Worm (Caenorhabditis elegans) whole organism, young adult: ENCODE measurements around the gene C15H11.11.

Experiments
- C06A6.2 ChIP-seq: fragments of 200-800 bp; sonication (Bioruptor generic); conservative IDR thresholded peaks from 2 replicates; pipeline ENCODE4 v1.3.6; 2022; ENCODE audit warnings: missing genetic modification characterization, missing compliant biosample characterization
- F22D6.2 ChIP-seq: sonication (generic microtip); optimal IDR thresholded peaks from 2 replicates; lab custom pipeline; 2016; ENCODE audit warnings: mild to moderate bottlenecking, missing genetic modification characterization, missing compliant biosample characterization
- F39B2.1 ChIP-seq: fragments of 200-800 bp; sonication (Bioruptor generic); IDR thresholded peaks from 2 replicates; pipeline ENCODE4 v1.3.6; 2022; ENCODE audit warnings: missing genetic modification reagents, missing genetic modification characterization, missing compliant biosample characterization
- F55B11.4 ChIP-seq: sonication (generic microtip); optimal IDR thresholded peaks from 2 replicates; lab custom pipeline; 2016; ENCODE audit warnings: missing compliant biosample characterization, missing genetic modification characterization, borderline replicate concordance; ENCODE audit not compliant: insufficient read depth
- Y95B8A.8 ChIP-seq: fragments of 200-800 bp; sonication (Bioruptor generic); IDR thresholded peaks from 2 replicates; pipeline ENCODE4 v1.3.6; 2022; ENCODE audit warnings: missing genetic modification reagents, missing genetic modification characterization, missing compliant biosample characterization
- aptf-2 ChIP-seq: fragments of 200-800 bp; sonication (Bioruptor generic); conservative IDR thresholded peaks from 2 replicates; pipeline ENCODE4 v1.3.6; 2022; ENCODE audit warnings: missing genetic modification reagents, missing genetic modification characterization, missing compliant biosample characterization
- ceh-58 ChIP-seq: fragments of 200-800 bp; sonication (Bioruptor generic); IDR thresholded peaks from 2 replicates; pipeline ENCODE4 v1.3.6; 2022; ENCODE audit warnings: missing genetic modification characterization, missing compliant biosample characterization
- dox-1 ChIP-seq: fragments of 200-800 bp; sonication (Bioruptor generic); IDR thresholded peaks from 2 replicates; pipeline ENCODE4 v1.3.6; 2022; ENCODE audit warnings: missing genetic modification reagents, missing genetic modification characterization, missing compliant biosample characterization
- fkh-3 ChIP-seq: sonication (generic microtip); optimal IDR thresholded peaks from 2 replicates; lab custom pipeline; 2016; ENCODE audit warnings: mild to moderate bottlenecking, missing genetic modification characterization, missing compliant biosample characterization
- gei-17 ChIP-seq: fragments of 200-800 bp; sonication (Bioruptor generic); optimal IDR thresholded peaks from 2 replicates; lab custom pipeline; 2018; ENCODE audit warnings: mild to moderate bottlenecking, missing genetic modification characterization, missing compliant biosample characterization
- hrde-1 ChIP-seq: sonication (generic microtip); optimal IDR thresholded peaks from 2 replicates; lab custom pipeline; 2016; ENCODE audit warnings: missing genetic modification characterization, mild to moderate bottlenecking, missing compliant biosample characterization, moderate library complexity, missing genotype, missing genetic modification reagents, borderline replicate concordance
- madf-10 ChIP-seq: sonication (generic microtip); optimal IDR thresholded peaks from 2 replicates; lab custom pipeline; 2016; ENCODE audit warnings: mild to moderate bottlenecking, missing genetic modification characterization, missing compliant biosample characterization
- madf-8 ChIP-seq: fragments of 200-800 bp; sonication (Bioruptor generic); conservative IDR thresholded peaks from 2 replicates; pipeline ENCODE4 v1.3.6; 2022; ENCODE audit warnings: missing genetic modification reagents, missing genetic modification characterization, missing compliant biosample characterization
- mel-28 ChIP-seq: sonication (generic microtip); optimal IDR thresholded peaks from 2 replicates; lab custom pipeline; 2016; ENCODE audit warnings: borderline replicate concordance, mild to moderate bottlenecking, missing genetic modification characterization, missing compliant biosample characterization
- nfya-2 ChIP-seq: fragments of 200-800 bp; sonication (Bioruptor generic); IDR thresholded peaks from 2 replicates; pipeline ENCODE4 v1.3.6; 2022; ENCODE audit warnings: missing genetic modification reagents, missing genetic modification characterization, missing compliant biosample characterization
- snpc-1.1 ChIP-seq: sonication (generic microtip); optimal IDR thresholded peaks from 2 replicates; lab custom pipeline; 2017; ENCODE audit warnings: missing genetic modification characterization, mild to moderate bottlenecking, missing compliant biosample characterization, antibody characterized with exemption, moderate library complexity, missing genotype, missing genetic modification reagents; ENCODE audit not compliant: insufficient read depth
- somi-1 ChIP-seq: fragments of 200-800 bp; sonication (Bioruptor generic); optimal IDR thresholded peaks from 2 replicates; lab custom pipeline; 2018; ENCODE audit warnings: mild to moderate bottlenecking, missing genetic modification characterization, missing compliant biosample characterization
- sptf-2 ChIP-seq: fragments of 200-800 bp; sonication (Bioruptor generic); optimal IDR thresholded peaks from 2 replicates; lab custom pipeline; 2018; ENCODE audit warnings: mild to moderate bottlenecking, missing genetic modification characterization, missing compliant biosample characterization
- unc-130 ChIP-seq: sonication (generic microtip); optimal IDR thresholded peaks from 2 replicates; lab custom pipeline; 2016; ENCODE audit warnings: missing genetic modification reagents, missing genetic modification characterization, missing compliant biosample characterization
- ztf-26 ChIP-seq: sonication (generic microtip); optimal IDR thresholded peaks from 2 replicates; lab custom pipeline; 2017; ENCODE audit warnings: missing genetic modification characterization, missing compliant biosample characterization
- ztf-6 ChIP-seq: fragments of 200-800 bp; sonication (Bioruptor generic); IDR thresholded peaks from 2 replicates; pipeline ENCODE4 v1.3.6; 2022; ENCODE audit warnings: missing genetic modification reagents, missing genetic modification characterization, missing compliant biosample characterization

C15H11.11 gene

DNA sequence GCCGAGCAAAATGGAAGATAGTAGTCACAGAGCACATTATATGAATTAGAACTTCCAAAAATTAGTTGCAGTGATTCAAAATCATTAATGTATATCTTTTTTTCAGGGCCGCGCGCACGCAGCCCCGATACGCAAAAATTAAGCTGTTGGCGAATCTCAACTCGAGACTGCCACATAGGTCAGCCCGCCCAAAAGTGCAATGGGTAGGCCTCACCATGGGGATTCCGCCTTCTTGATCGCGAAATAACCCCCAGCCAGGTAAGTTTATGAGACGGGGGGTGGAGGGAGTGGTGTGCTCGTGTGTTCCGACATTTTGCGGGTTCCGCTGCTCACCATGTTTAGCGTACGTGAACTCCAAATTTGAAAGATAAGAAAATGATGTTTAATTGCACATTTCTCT is 47.8 kb downstream of the C15H11.11 start, which contains the start of gene F08H9.3 (continued):
- TF ChIP-seq dox-1 (GFP tag; lab: Robert Waterston, UW) = peak; percentile 84

DNA sequence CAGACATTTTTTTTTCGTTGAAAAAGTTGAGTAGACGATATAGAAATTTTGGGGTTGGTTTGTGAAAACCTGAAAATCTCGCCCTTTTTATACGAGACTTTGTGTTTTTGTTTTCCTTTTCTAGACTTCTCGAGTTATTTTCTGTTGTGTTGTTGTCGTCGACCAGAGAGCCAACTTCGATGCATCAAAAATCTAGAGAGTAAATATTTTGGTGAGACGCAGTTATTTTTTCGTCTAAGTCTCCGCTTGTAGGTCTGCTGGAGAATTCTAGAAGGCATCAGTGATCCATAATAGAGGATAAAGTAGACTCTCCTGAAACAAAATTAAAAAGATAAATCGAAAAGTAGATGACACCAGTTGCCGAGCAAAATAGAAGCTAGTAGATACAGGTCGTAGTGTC is 49.1 kb downstream of the C15H11.11 start, which contains the start of gene F08H9.4:
Gene F08H9.4 (minus strand): TSS at position 61 of the 400 bp plus-strand sequence.
- TF ChIP-seq fkh-3 (tag; lab: Kevin White, UChicago) = no peak
- TF ChIP-seq aptf-2 = no peak
- TF ChIP-seq ztf-26 (tag; lab: Kevin White, UChicago) = no peak
- no peak for TF ChIP-seq F55B11.4 (tag; lab: Kevin White, UChicago)
- TF ChIP-seq F39B2.1 = no peak
- TF ChIP-seq ceh-58 (GFP tag; lab: Robert Waterston, UW) = no peak
- no peak for TF ChIP-seq madf-10 (tag; lab: Kevin White, UChicago)
- no peak for TF ChIP-seq sptf-2
- no peak for TF ChIP-seq unc-130 (GFP tag; lab: Kevin White, UChicago)
- no peak for TF ChIP-seq nfya-2 (GFP tag; lab: Robert Waterston, UW)
- TF ChIP-seq mel-28 (tag; lab: Kevin White, UChicago) = no peak
- no peak for TF ChIP-seq hrde-1 (tag; lab: Kevin White, UChicago)
- TF ChIP-seq Y95B8A.8 (GFP tag; lab: Robert Waterston, UW) = no peak
- no peak for TF ChIP-seq F22D6.2 (tag; lab: Kevin White, UChicago)
- no peak for TF ChIP-seq gei-17
- TF ChIP-seq somi-1 (GFP tag; lab: Kevin White, UChicago) = no peak
- no peak for TF ChIP-seq C06A6.2
- TF ChIP-seq ztf-6 (GFP tag; lab: Robert Waterston, UW) = no peak
- no peak for TF ChIP-seq madf-8 (GFP tag; lab: Robert Waterston, UW)
- no peak for TF ChIP-seq snpc-1.1 (tag; lab: Kevin White, UChicago)
